Worm (Caenorhabditis elegans): Measurements from ENCODE around the gene gfi-3.

DNA sequence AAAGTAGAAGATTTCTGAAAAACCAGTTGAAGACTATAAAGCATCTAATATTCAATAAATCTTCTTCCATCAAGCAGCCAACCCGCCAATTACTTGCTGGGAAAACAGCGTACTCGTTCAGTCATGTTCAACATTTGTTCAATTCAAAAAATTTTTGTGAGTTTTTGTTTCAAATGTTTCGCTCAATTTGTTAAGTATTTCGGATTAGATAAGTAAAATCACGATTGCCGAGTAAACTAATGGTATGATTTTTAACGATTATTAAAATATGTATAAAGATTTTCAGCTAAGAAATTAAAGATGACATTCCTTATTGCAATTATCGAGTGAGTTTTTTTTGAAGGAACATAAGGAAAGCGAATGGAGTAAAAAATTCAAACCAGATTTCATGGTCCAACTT is 9.7 kb upstream of the gfi-3 start, which contains the start of gene M163.10:
- TF ChIP-seq lin-54 (GFP tag; optimal IDR thresholded peaks at IDR 0.05) (no peak), ets-4 (GFP tag; optimal IDR thresholded peaks at IDR 0.05) (no peak), repo-1 (tag; optimal IDR thresholded peaks at IDR 0.05) (no peak), Y67H2A.10 (GFP tag; conservative IDR thresholded peaks at IDR 0.05) (no peak), tbp1 (GFP tag; optimal IDR thresholded peaks at IDR 0.05) (no peak), egrh-3 (GFP tag; IDR thresholded peaks at IDR 0.05) (no peak), unc-62 (GFP tag; optimal IDR thresholded peaks at IDR 0.05) (no peak), zfh-2 (GFP tag; conservative IDR thresholded peaks at IDR 0.05) (no peak), K11D2.4 (GFP tag; IDR thresholded peaks at IDR 0.05) (no peak), C17E4.6 (GFP tag; IDR thresholded peaks at IDR 0.05) (no peak)
